Fruit fly (Drosophila melanogaster) whole organism, pupa: Measurements from ENCODE around the gene Gr64a.

ENCODE experiments used
- CG10348 ChIP-seq: fragments of 200-800 bp; sonication (Bioruptor generic); IDR thresholded peaks from 2 replicates; pipeline ENCODE4 v1.3.6; 2022; ENCODE audit warnings: missing biosample characterization, missing genetic modification characterization
- CG12605 ChIP-seq: fragments of 200-800 bp; sonication (Bioruptor generic); IDR thresholded peaks from 2 replicates; pipeline ENCODE4 v1.3.6; 2022; ENCODE audit warnings: missing biosample characterization, missing genetic modification characterization
- CG13204 ChIP-seq: fragments of 200-800 bp; sonication (Bioruptor generic); optimal IDR thresholded peaks from 2 replicates; lab custom pipeline; 2018; ENCODE audit warnings: missing biosample characterization, mild to moderate bottlenecking, missing genetic modification characterization, moderate library complexity
- CG14655 ChIP-seq: fragments of 200-800 bp; sonication (Bioruptor generic); optimal IDR thresholded peaks from 3 replicates; lab custom pipeline; 2017; ENCODE audit warnings: mild to moderate bottlenecking, missing biosample characterization, missing genetic modification reagents, missing genetic modification characterization
- CG15710 ChIP-seq: fragments of 200-800 bp; sonication (Bioruptor generic); optimal IDR thresholded peaks from 2 replicates; lab custom pipeline; 2018; ENCODE audit warnings: missing biosample characterization, mild to moderate bottlenecking, missing genetic modification characterization, moderate library complexity
- CG17806 ChIP-seq: fragments of 200-800 bp; sonication (Bioruptor generic); optimal IDR thresholded peaks from 2 replicates; lab custom pipeline; 2018; ENCODE audit warnings: missing biosample characterization, mild to moderate bottlenecking, missing genetic modification characterization, moderate library complexity
- CG32121 ChIP-seq: fragments of 200-800 bp; sonication (Bioruptor generic); IDR thresholded peaks from 2 replicates; pipeline ENCODE4 v1.3.6; 2022; ENCODE audit warnings: missing biosample characterization, missing genetic modification characterization
- CG34367 ChIP-seq: fragments of 200-800 bp; sonication (Bioruptor generic); optimal IDR thresholded peaks from 2 replicates; lab custom pipeline; 2018; ENCODE audit warnings: missing biosample characterization, mild to moderate bottlenecking, missing genetic modification characterization
- CG4496 ChIP-seq: fragments of 200-800 bp; sonication (Bioruptor generic); IDR thresholded peaks from 3 replicates; pipeline ENCODE4 v1.3.6; 2022; ENCODE audit warnings: missing biosample characterization, missing genetic modification characterization
- CG8159 ChIP-seq: fragments of 200-800 bp; sonication (Bioruptor generic); optimal IDR thresholded peaks from 3 replicates; lab custom pipeline; 2018; ENCODE audit warnings: missing biosample characterization, mild to moderate bottlenecking, missing genetic modification characterization, moderate library complexity
- CG8301 ChIP-seq: fragments of 200-800 bp; sonication (Bioruptor generic); optimal IDR thresholded peaks from 2 replicates; lab custom pipeline; 2018; ENCODE audit warnings: missing biosample characterization, mild to moderate bottlenecking, missing genetic modification characterization
- CG9948 ChIP-seq: fragments of 200-800 bp; sonication (Bioruptor generic); optimal IDR thresholded peaks from 2 replicates; lab custom pipeline; 2018; ENCODE audit warnings: missing biosample characterization, mild to moderate bottlenecking, missing genetic modification characterization, moderate library complexity
- D1 ChIP-seq: fragments of 200-800 bp; sonication (Bioruptor generic); optimal IDR thresholded peaks from 2 replicates; lab custom pipeline; 2018; ENCODE audit warnings: missing biosample characterization, mild to moderate bottlenecking, missing genetic modification characterization, moderate library complexity
- EcR ChIP-seq: fragments of 200-800 bp; sonication (Bioruptor generic); optimal IDR thresholded peaks from 3 replicates; lab custom pipeline; 2019; ENCODE audit warnings: missing biosample characterization, missing genetic modification characterization, mild to moderate bottlenecking, moderate library complexity, missing genetic modification reagents
- Ets98B ChIP-seq: fragments of 200-800 bp; sonication (Bioruptor generic); IDR thresholded peaks from 2 replicates; pipeline ENCODE4 v1.3.6; 2022; ENCODE audit warnings: missing biosample characterization, missing genetic modification characterization
- Pif1A ChIP-seq: fragments of 200-800 bp; sonication (Bioruptor generic); optimal IDR thresholded peaks from 3 replicates; lab custom pipeline; 2016; ENCODE audit warnings: missing biosample characterization, missing genetic modification characterization
- Pif1B ChIP-seq: fragments of 200-800 bp; sonication (Bioruptor generic); optimal IDR thresholded peaks from 3 replicates; lab custom pipeline; 2016; ENCODE audit warnings: missing biosample characterization, missing genetic modification characterization
- Snoo ChIP-seq: fragments of 200-800 bp; sonication (Bioruptor generic); optimal IDR thresholded peaks from 3 replicates; lab custom pipeline; 2017; ENCODE audit warnings: missing biosample characterization, mild to moderate bottlenecking, missing genetic modification characterization, inconsistent platforms
- fd96Ca ChIP-seq: fragments of 200-800 bp; sonication (Bioruptor generic); IDR thresholded peaks from 3 replicates; pipeline ENCODE4 v1.3.6; 2022; ENCODE audit warnings: missing biosample characterization, missing genetic modification characterization
- gl ChIP-seq: fragments of 200-800 bp; sonication (Bioruptor generic); optimal IDR thresholded peaks from 2 replicates; lab custom pipeline; 2018; ENCODE audit warnings: missing biosample characterization, mild to moderate bottlenecking, missing genetic modification characterization
- rn ChIP-seq: fragments of 200-800 bp; sonication (Bioruptor generic); IDR thresholded peaks from 2 replicates; pipeline ENCODE4 v1.3.6; 2022; ENCODE audit warnings: missing biosample characterization, missing genetic modification characterization

Gr64a gene

DNA sequence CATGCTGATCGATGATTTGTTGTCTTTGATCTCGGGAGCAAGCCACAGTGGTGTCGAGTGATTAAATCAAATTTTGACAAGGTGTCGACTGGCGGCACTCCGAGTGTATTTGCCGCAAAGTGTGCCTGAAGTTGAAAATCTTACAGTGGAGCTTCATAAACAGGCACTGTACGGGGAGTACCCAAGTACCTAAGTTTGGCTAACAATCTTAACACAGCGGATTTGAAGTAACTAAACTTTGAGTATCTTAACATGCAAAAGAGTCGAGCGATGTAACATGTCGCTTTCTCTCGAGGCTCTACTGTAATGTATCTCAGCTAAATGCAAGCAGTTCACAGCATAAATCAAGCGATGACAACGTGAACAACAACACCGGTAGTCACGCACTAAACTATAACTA, 9.8 kb upstream of the Gr64a start:
- TF ChIP-seq gl (tag; lab: Kevin White, UChicago) (no peak), CG8159 (tag; lab: Kevin White, UChicago) (peak; percentile 24), CG15710 (tag; lab: Kevin White, UChicago) (peak; percentile 29), Pif1B (GFP tag; lab: Kevin White, UChicago) (no peak), rn (GFP tag; lab: Robert Waterston, UW) (no peak), EcR (GFP tag; lab: Kevin White, UChicago) (no peak), CG9948 (peak; percentile 21), Snoo (tag; lab: Kevin White, UChicago) (no peak), CG13204 (GFP tag; lab: Kevin White, UChicago) (no peak), Ets98B (GFP tag; lab: Robert Waterston, UW) (peak; percentile 58), CG4496 (GFP tag; lab: Robert Waterston, UW) (no peak; the same call in 1 of the 3 replicates), CG34367 (tag; lab: Kevin White, UChicago) (peak; percentile 1), CG12605 (GFP tag; lab: Robert Waterston, UW) (peak; percentile 26; the same call in 1 of the 2 replicates), Pif1A (GFP tag; lab: Kevin White, UChicago) (no peak), CG17806 (peak; percentile 16), fd96Ca (peak; percentile 58; the same call in 1 of the 3 replicates), D1 (no peak), CG32121 (GFP tag; lab: Robert Waterston, UW) (no peak), CG14655 (GFP tag; lab: Kevin White, UChicago) (peak; percentile 52), CG8301 (peak; percentile 24), CG10348 (GFP tag; lab: Robert Waterston, UW) (no peak)

DNA sequence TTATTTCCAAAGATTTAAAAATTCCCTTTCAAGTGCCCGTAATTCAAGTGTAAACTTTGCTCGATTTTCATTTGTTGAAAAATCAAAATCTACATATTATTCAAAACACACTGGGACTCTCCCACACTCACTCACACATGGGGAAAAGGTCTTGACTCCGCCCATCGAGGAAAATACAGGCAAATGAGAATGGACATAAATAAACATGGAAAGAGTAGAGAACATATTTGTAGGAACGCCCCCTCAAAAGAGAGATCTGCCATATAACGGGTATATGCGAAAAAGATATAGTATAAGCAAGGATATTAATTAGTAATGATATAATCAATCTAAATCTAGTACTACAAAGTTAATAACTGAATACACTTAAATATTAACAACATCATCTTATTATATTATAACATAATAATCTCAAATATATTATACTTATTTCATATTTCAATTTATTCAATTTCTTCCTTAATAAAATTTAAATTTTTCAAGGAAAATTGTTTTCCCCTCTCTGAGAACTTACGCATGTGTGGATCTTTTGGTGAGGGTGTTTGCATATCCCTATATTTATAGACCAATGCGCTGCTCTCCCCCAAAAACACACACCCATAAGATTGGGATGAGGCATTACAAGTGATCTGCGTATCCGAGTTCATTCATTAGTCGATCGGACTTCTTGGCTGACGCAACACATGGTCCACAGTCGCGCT, 8.2 kb upstream of the Gr64a start, which contains the start of gene FoxL1:
TSS of gene FoxL1 (plus strand) at position 651 of the 701 bp plus-strand sequence.
- TF ChIP-seq CG8159 (tag; lab: Kevin White, UChicago): peak; percentile 15
- no peak for TF ChIP-seq D1

DNA sequence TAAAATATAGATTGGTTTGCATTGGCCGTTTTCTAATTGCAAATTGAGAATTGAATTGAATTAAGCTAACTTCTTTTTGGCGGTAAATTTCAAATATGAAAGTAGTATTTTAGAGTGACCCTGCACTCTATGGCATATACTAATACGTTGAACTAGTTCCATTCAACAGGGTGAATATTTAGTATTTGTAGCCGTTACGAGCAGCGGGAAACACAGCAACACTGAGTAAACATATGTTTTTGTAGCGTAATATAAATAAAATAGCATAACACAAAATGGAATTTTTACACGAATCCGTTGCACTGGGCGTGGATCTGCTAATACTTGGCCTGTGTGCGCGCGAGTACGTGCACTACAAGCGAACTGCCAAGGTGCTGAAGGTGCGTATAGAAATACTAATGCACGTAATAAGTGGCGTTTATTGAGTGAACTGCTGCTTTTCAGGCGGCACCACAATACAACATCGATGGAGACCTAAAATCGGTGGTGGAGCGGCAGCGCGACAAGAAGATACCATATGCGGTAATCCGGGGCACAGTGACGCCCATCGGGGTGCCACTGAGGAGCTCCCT, 5.2 kb upstream of the Gr64a start, which contains the start of gene Mul1:
TSS of gene Mul1 (plus strand) at position 198 of the 572 bp plus-strand sequence.
- TF ChIP-seq CG32121 (GFP tag; lab: Robert Waterston, UW) (no peak), CG34367 (tag; lab: Kevin White, UChicago) (no peak), Snoo (tag; lab: Kevin White, UChicago) (no peak), CG15710 (tag; lab: Kevin White, UChicago) (no peak), CG4496 (GFP tag; lab: Robert Waterston, UW) (no peak), fd96Ca (no peak), Pif1B (GFP tag; lab: Kevin White, UChicago) (no peak), Ets98B (GFP tag; lab: Robert Waterston, UW) (no peak)

DNA sequence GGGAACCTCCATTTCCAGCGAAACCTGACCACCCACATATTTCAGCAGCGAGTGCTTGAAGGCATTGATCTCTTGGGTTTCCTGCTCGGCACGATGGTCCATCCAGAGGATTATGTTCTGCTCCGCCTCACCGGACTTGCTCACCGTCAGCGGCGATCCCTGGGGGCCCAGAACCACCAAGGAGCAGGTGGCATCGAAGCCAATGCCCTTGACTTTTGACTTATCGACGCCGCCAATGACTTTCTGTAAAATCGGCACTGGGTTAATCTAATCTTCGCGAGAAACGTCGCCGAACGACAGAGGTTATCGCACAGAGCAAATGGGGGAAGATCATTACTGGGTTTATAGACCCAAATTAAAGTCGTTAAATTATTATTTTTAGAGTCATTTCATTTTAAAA, 2.1 kb upstream of the Gr64a start:
- TF ChIP-seq Pif1A (GFP tag; lab: Kevin White, UChicago) (no peak), Snoo (tag; lab: Kevin White, UChicago) (no peak), CG15710 (tag; lab: Kevin White, UChicago) (no peak), CG32121 (GFP tag; lab: Robert Waterston, UW) (no peak), gl (tag; lab: Kevin White, UChicago) (no peak), CG10348 (GFP tag; lab: Robert Waterston, UW) (no peak), Pif1B (GFP tag; lab: Kevin White, UChicago) (no peak), CG34367 (tag; lab: Kevin White, UChicago) (no peak), EcR (GFP tag; lab: Kevin White, UChicago) (no peak), CG17806 (no peak), Ets98B (GFP tag; lab: Robert Waterston, UW) (no peak), fd96Ca (no peak), CG13204 (GFP tag; lab: Kevin White, UChicago) (no peak), CG12605 (GFP tag; lab: Robert Waterston, UW) (no peak), CG14655 (GFP tag; lab: Kevin White, UChicago) (no peak)

DNA sequence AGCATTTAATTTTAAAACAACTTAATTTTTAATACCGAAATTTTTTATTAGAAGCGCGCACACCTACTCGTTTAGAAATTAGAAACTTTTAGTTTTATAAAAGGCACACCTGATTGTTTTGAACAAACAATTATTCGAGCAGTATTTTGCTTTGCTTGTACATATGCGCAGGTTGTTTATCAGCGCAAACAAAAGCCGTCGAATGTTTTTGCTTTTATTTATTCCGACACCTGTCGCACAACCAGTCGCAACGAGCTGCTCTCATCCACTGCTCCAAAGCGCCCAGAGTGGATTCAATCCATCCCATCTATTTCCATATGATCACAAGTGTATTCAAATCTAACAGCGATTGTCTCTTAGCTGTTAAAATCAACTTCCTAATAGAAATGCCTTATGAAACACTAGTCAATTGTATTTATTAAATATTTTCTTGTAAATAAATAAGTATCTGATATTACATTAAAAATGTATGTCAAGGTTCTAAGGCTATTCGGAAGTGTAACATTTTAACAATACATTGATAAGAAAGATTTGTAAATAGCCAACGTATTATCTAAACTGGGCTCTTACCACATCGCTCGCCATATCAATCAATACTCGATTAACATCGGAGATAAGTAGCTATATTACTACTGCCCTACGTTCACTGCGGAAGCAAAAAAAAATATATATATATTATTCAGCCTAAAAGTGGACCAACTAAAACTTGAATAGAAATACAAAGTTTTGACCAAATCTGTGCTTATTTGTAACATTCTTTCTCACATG, 647 bp upstream of the Gr64a start, which contains the start of gene CG11594:
TSS of gene CG11594 (minus strand) at position 274 of the 768 bp plus-strand sequence.
- TF ChIP-seq Pif1A (GFP tag; lab: Kevin White, UChicago) (no peak), Pif1B (GFP tag; lab: Kevin White, UChicago) (no peak), EcR (GFP tag; lab: Kevin White, UChicago) (no peak), CG9948 (no peak), CG15710 (tag; lab: Kevin White, UChicago) (no peak), CG14655 (GFP tag; lab: Kevin White, UChicago) (no peak), D1 (no peak), CG13204 (GFP tag; lab: Kevin White, UChicago) (no peak), CG10348 (GFP tag; lab: Robert Waterston, UW) (no peak), CG8301 (no peak), Snoo (tag; lab: Kevin White, UChicago) (no peak), CG34367 (tag; lab: Kevin White, UChicago) (no peak), fd96Ca (no peak), CG17806 (no peak), CG8159 (tag; lab: Kevin White, UChicago) (no peak), rn (GFP tag; lab: Robert Waterston, UW) (no peak), CG12605 (GFP tag; lab: Robert Waterston, UW) (no peak), CG32121 (GFP tag; lab: Robert Waterston, UW) (no peak), gl (tag; lab: Kevin White, UChicago) (no peak)
